Worm (Caenorhabditis elegans): ENCODE data around the gene Y57E12B.11.

Gene Y57E12B.11

DNA sequence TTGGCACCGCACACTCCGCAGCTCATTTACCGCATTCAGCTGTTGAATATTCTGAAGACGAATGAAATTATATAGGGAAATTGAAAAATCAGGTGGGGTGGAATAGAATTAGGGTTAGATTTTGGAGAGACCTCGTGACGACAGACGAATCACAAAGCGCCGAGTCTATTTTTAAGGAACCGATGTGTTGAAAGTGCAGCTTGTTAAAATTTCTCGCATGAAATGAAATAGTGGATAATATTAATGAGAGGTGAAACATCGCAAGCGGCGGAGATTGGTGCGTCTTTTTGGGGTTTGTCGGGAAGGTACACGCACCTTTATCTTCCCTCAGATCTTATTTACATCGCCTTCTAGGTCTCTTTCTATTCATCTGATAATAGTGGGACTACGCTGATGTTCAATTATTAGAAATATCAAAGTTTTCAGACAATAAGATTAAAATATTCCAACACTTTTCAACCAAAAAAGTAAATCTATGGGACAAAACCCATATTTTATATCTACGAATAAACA is 40.0 kb upstream of the Y57E12B.11 start, which contains the start of gene nhr-140:
nhr-140 (minus strand) TSS at position 51 of the 513 bp plus-strand sequence.
- TF ChIP-seq K02D7.2 (tag; optimal IDR thresholded peaks at IDR 0.05) (no peak), tbx-2 (tag; optimal IDR thresholded peaks at IDR 0.05) (no peak), lim-6 (tag; optimal IDR thresholded peaks at IDR 0.05) (no peak), unc-86 (tag; optimal IDR thresholded peaks at IDR 0.05) (no peak), hlh-30 (tag; optimal IDR thresholded peaks at IDR 0.05; ENCODE audit: insufficient read depth) (no peak), lin-11 (tag; optimal IDR thresholded peaks at IDR 0.05) (no peak), dmd-4 (tag; optimal IDR thresholded peaks at IDR 0.05; ENCODE audit: borderline replicate concordance) (no peak), nhr-11 (tag; optimal IDR thresholded peaks at IDR 0.05) (no peak), pqm-1 (tag; optimal IDR thresholded peaks at IDR 0.05) (no peak), pros-1 (tag; optimal IDR thresholded peaks at IDR 0.05) (no peak), madf-2 (tag; optimal IDR thresholded peaks at IDR 0.05) (no peak), ets-4 (tag; optimal IDR thresholded peaks at IDR 0.05) (no peak), ceh-45 (GFP tag; IDR thresholded peaks at IDR 0.05) (no peak), hlh-13 (GFP tag; optimal IDR thresholded peaks at IDR 0.05) (no peak), npax-4 (tag; optimal IDR thresholded peaks at IDR 0.05) (no peak), T23F11.4 (GFP tag; optimal IDR thresholded peaks at IDR 0.05) (no peak), fkh-6 (tag; optimal IDR thresholded peaks at IDR 0.05) (no peak), ceh-9 (tag; optimal IDR thresholded peaks at IDR 0.05) (no peak)

DNA sequence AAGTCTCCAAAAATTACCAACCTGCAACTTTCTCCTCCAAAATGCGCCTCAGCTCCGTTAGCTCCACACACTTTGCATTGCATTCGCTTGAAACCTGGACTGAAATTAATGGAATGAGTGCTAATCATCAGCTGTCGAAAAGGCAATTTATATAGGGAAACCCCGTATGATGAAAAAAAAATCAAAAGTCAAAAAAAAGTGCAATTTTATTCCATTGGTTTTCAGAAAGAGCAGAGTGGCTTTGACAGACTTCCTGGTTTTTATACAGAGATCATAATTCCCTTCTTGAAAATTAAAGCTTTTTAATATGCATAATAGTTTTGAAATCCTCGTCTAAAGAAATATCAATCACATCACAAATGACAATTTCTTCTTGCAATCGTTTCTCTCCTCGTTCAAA is 38.0 kb upstream of the Y57E12B.11 start, which contains the start of gene nhr-139:
nhr-139 (minus strand) TSS at position 101 of the 400 bp plus-strand sequence.
- TF ChIP-seq nfya-1 (tag; optimal IDR thresholded peaks at IDR 0.05) = no peak
- TF ChIP-seq ceh-22 (tag; optimal IDR thresholded peaks at IDR 0.05) = no peak
- no peak for TF ChIP-seq unc-3 (GFP tag; conservative IDR thresholded peaks at IDR 0.05)
- TF ChIP-seq unc-3 (tag; optimal IDR thresholded peaks at IDR 0.05) = no peak
- TF ChIP-seq ets-4 (tag; optimal IDR thresholded peaks at IDR 0.05) = no peak
- TF ChIP-seq fax-1 (tag; optimal IDR thresholded peaks at IDR 0.05) = no peak
- TF ChIP-seq ceh-31 (tag; optimal IDR thresholded peaks at IDR 0.05) = no peak
- TF ChIP-seq ceh-19 (GFP tag; optimal IDR thresholded peaks at IDR 0.05) = no peak
- TF ChIP-seq unc-42 (tag; optimal IDR thresholded peaks at IDR 0.05) = no peak
- no peak for TF ChIP-seq fkh-6 (tag; optimal IDR thresholded peaks at IDR 0.05)
- TF ChIP-seq ztf-16 (tag; optimal IDR thresholded peaks at IDR 0.05) = no peak
- no peak for TF ChIP-seq pat-9 (tag; optimal IDR thresholded peaks at IDR 0.05)
- TF ChIP-seq eyg-1 (tag; optimal IDR thresholded peaks at IDR 0.05) = no peak
- TF ChIP-seq che-1 (tag; optimal IDR thresholded peaks at IDR 0.05) = no peak

DNA sequence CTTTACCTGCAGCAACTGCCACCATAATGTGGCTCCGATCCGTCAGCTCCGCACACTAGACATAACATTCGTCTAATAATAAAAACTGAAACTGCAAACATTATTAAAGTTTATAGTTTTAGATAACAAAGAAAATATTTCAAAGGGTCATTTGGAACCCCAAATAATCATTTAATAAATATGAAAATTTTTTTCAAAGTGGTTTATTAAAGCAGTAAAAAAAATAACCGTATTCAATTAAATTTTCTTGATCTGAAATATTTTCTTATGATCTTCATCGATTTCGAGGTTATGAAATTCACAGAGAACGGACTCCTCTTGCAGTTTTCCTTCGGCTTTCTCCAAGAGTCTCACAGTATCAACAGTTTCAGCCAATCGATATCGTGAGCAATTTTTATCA is 36.3 kb upstream of the Y57E12B.11 start, which contains the start of gene nhr-163:
nhr-163 (minus strand) TSS at position 101 of the 400 bp plus-strand sequence.
- TF ChIP-seq syd-9 (tag; optimal IDR thresholded peaks at IDR 0.05) = no peak

- TF ChIP-seq tbx-2 (tag; optimal IDR thresholded peaks at IDR 0.05) = no peak
- no peak for TF ChIP-seq hlh-6 (tag; optimal IDR thresholded peaks at IDR 0.05)
- no peak for TF ChIP-seq ttx-3 (tag; optimal IDR thresholded peaks at IDR 0.05)
- no peak for TF ChIP-seq unc-3 (GFP tag; conservative IDR thresholded peaks at IDR 0.05)
- no peak for TF ChIP-seq unc-3 (tag; optimal IDR thresholded peaks at IDR 0.05)
- TF ChIP-seq hlh-13 (GFP tag; optimal IDR thresholded peaks at IDR 0.05) = no peak
- TF ChIP-seq ceh-2 (tag; optimal IDR thresholded peaks at IDR 0.05) = no peak
- TF ChIP-seq hlh-15 (tag; optimal IDR thresholded peaks at IDR 0.05) = no peak
- TF ChIP-seq madf-2 (tag; optimal IDR thresholded peaks at IDR 0.05) = no peak
- TF ChIP-seq lim-6 (tag; optimal IDR thresholded peaks at IDR 0.05) = no peak
- TF ChIP-seq ama-1 (optimal IDR thresholded peaks at IDR 0.05) = no peak
- TF ChIP-seq unc-86 (tag; optimal IDR thresholded peaks at IDR 0.05) = no peak
- TF ChIP-seq elt-2 (tag; optimal IDR thresholded peaks at IDR 0.05) = no peak
- TF ChIP-seq K09A11.1 (tag; optimal IDR thresholded peaks at IDR 0.05; ENCODE audit: insufficient read depth) = no peak
Measured at ce11 chrV:6982813-6983212, 33.1 kb upstream of the Y57E12B.11 start, which contains the start of gene nhr-161. Gene nhr-161, minus strand, starts transcription at chrV:6982913.

All from whole organism, late embryonic.